Worm (Caenorhabditis elegans) whole organism, L4 larva: ENCODE results near the gene lect-2.
A peak's percentile ranks its signal among the peaks of the same experiment; 100 is the strongest.

Source experiments
- D1046.2 ChIP-seq: fragments of 200-800 bp; sonication (Bioruptor generic); IDR thresholded peaks from 2 replicates; pipeline ENCODE4 v1.3.6; 2022; ENCODE audit warnings: missing genetic modification characterization, missing compliant biosample characterization
- F10B5.3 ChIP-seq: sonication (generic microtip); optimal IDR thresholded peaks from 2 replicates; lab custom pipeline; 2016; ENCODE audit warnings: mild to moderate bottlenecking, missing genetic modification characterization, missing compliant biosample characterization
- T20F7.1 ChIP-seq: fragments of 200-800 bp; sonication (Bioruptor generic); optimal IDR thresholded peaks from 2 replicates; lab custom pipeline; 2018; ENCODE audit warnings: mild to moderate bottlenecking, missing genetic modification characterization, missing compliant biosample characterization
- Y48G9A.11 ChIP-seq: fragments of 200-800 bp; sonication (Bioruptor generic); IDR thresholded peaks from 2 replicates; pipeline ENCODE4 v1.3.6; 2022; ENCODE audit warnings: missing genetic modification reagents, missing genetic modification characterization, missing compliant biosample characterization
- Y75B8A.6 ChIP-seq: fragments of 200-800 bp; sonication (Bioruptor generic); IDR thresholded peaks from 2 replicates; pipeline ENCODE4 v1.3.6; 2022; ENCODE audit warnings: missing genetic modification reagents, missing genetic modification characterization, missing compliant biosample characterization
- ceh-20 ChIP-seq: fragments of 200-800 bp; sonication (Bioruptor generic); IDR thresholded peaks from 2 replicates; pipeline ENCODE4 v1.3.6; 2022; ENCODE audit warnings: missing genetic modification reagents, missing genetic modification characterization, missing compliant biosample characterization
- ceh-62 ChIP-seq: sonication (generic microtip); optimal IDR thresholded peaks from 2 replicates; lab custom pipeline; 2017; ENCODE audit warnings: missing biosample characterization, missing genetic modification characterization
- ctbp-1 ChIP-seq: fragments of 200-800 bp; sonication (Bioruptor generic); IDR thresholded peaks from 2 replicates; pipeline ENCODE4 v1.3.6; 2022; ENCODE audit warnings: missing genetic modification reagents, missing genetic modification characterization, missing compliant biosample characterization
- daf-12 ChIP-seq: fragments of 150-350 bp; optimal IDR thresholded peaks from 2 replicates; lab custom pipeline; 2014; ENCODE audit warnings: missing biosample characterization, missing genetic modification reagents, missing genetic modification characterization
- daf-16 ChIP-seq, 3 experiments: sonication (generic microtip); optimal IDR thresholded peaks; 2 replicates each; lab custom pipeline; 2016 to 2017; ENCODE audit warnings: missing genetic modification characterization in 3 of 3, missing genetic modification reagents in 3 of 3, mild to moderate bottlenecking in 2 of 3, missing compliant biosample characterization in 2 of 3, missing biosample characterization in 1 of 3, moderate library complexity in 1 of 3
- dmd-6 ChIP-seq: fragments of 200-800 bp; sonication (Bioruptor generic); IDR thresholded peaks from 2 replicates; pipeline ENCODE4 v1.3.6; 2022; ENCODE audit warnings: missing genetic modification reagents, missing genetic modification characterization, missing compliant biosample characterization
- dve-1 ChIP-seq: sonication (generic microtip); optimal IDR thresholded peaks from 2 replicates; lab custom pipeline; 2017; ENCODE audit warnings: antibody characterized with exemption, mild to moderate bottlenecking, missing genetic modification characterization, missing compliant biosample characterization; ENCODE audit not compliant: insufficient read depth
- egl-27 ChIP-seq: sonication (generic microtip); optimal IDR thresholded peaks from 3 replicates; lab custom pipeline; 2017; ENCODE audit warnings: missing biosample characterization, missing genetic modification reagents, missing genetic modification characterization
- fkh-10 ChIP-seq: fragments of 150-350 bp; optimal IDR thresholded peaks from 2 replicates; lab custom pipeline; 2014; ENCODE audit warnings: missing biosample characterization, missing genetic modification reagents, missing genetic modification characterization
- fos-1 ChIP-seq: fragments of 150-350 bp; optimal IDR thresholded peaks from 2 replicates; lab custom pipeline; 2014; ENCODE audit warnings: missing biosample characterization, missing genetic modification characterization
- hlh-11 ChIP-seq: fragments of 200-800 bp; sonication (Bioruptor generic); optimal IDR thresholded peaks from 2 replicates; lab custom pipeline; 2018; ENCODE audit warnings: mild to moderate bottlenecking, missing genetic modification characterization, missing compliant biosample characterization
- hlh-30 ChIP-seq: sonication (generic microtip); optimal IDR thresholded peaks from 2 replicates; lab custom pipeline; 2017; ENCODE audit warnings: antibody characterized with exemption, mild to moderate bottlenecking, missing genetic modification characterization, missing compliant biosample characterization; ENCODE audit not compliant: insufficient read depth
- hmg-1.1 ChIP-seq: fragments of 200-800 bp; sonication (Bioruptor generic); IDR thresholded peaks from 2 replicates; pipeline ENCODE4 v1.3.6; 2022; ENCODE audit warnings: missing genetic modification reagents, missing genetic modification characterization, missing compliant biosample characterization
- lin-1 ChIP-seq: fragments of 200-800 bp; sonication (Bioruptor generic); IDR thresholded peaks from 2 replicates; pipeline ENCODE4 v1.3.6; 2022; ENCODE audit warnings: missing genetic modification reagents, missing genetic modification characterization, missing compliant biosample characterization
- lir-3 ChIP-seq: sonication (generic microtip); optimal IDR thresholded peaks from 2 replicates; lab custom pipeline; 2016; ENCODE audit warnings: mild to moderate bottlenecking, missing genetic modification characterization, missing compliant biosample characterization
- madf-9 ChIP-seq: fragments of 200-800 bp; sonication (Bioruptor generic); conservative IDR thresholded peaks from 2 replicates; pipeline ENCODE4 v1.3.6; 2022; ENCODE audit warnings: missing genetic modification reagents, missing genetic modification characterization, missing compliant biosample characterization
- mdl-1 ChIP-seq, 2 experiments: fragments of 150-350 bp in 1 of 2; sonication (generic microtip) in 1 of 2; optimal IDR thresholded peaks; 2 replicates each; lab custom pipeline; 2014 to 2017; ENCODE audit warnings: missing biosample characterization in 2 of 2, missing genetic modification characterization in 2 of 2
- mxl-2 ChIP-seq: fragments of 200-800 bp; sonication (Bioruptor generic); conservative IDR thresholded peaks from 2 replicates; pipeline ENCODE4 v1.3.6; 2022; ENCODE audit warnings: missing genetic modification reagents, missing genetic modification characterization, missing compliant biosample characterization
- mxl-3 ChIP-seq: fragments of 200-800 bp; sonication (Bioruptor generic); optimal IDR thresholded peaks from 2 replicates; lab custom pipeline; 2018; ENCODE audit warnings: mild to moderate bottlenecking, missing genetic modification characterization, missing compliant biosample characterization
- nhr-11 ChIP-seq: fragments of 150-350 bp; optimal IDR thresholded peaks from 2 replicates; lab custom pipeline; 2014; ENCODE audit warnings: missing biosample characterization, missing genetic modification characterization
- nhr-28 ChIP-seq: fragments of 150-350 bp; optimal IDR thresholded peaks from 2 replicates; lab custom pipeline; 2014; ENCODE audit warnings: missing biosample characterization, missing genetic modification characterization
- nhr-41 ChIP-seq: fragments of 200-800 bp; sonication (Bioruptor generic); IDR thresholded peaks from 2 replicates; pipeline ENCODE4 v1.3.6; 2022; ENCODE audit warnings: missing genetic modification reagents, missing genetic modification characterization, missing compliant biosample characterization
- nhr-6 ChIP-seq: fragments of 150-350 bp; optimal IDR thresholded peaks from 2 replicates; lab custom pipeline; 2014; ENCODE audit warnings: missing biosample characterization, missing genetic modification characterization
- nhr-77 ChIP-seq: fragments of 150-350 bp; optimal IDR thresholded peaks from 2 replicates; lab custom pipeline; 2014; ENCODE audit warnings: missing biosample characterization, missing genetic modification characterization
- php-3 ChIP-seq: fragments of 200-800 bp; sonication (Bioruptor generic); IDR thresholded peaks from 2 replicates; pipeline ENCODE4 v1.3.6; 2022; ENCODE audit warnings: missing genetic modification reagents, missing genetic modification characterization, missing compliant biosample characterization
- pqm-1 ChIP-seq: sonication (generic microtip); optimal IDR thresholded peaks from 2 replicates; lab custom pipeline; 2017; ENCODE audit warnings: missing biosample characterization, missing genetic modification characterization
- sdz-12 ChIP-seq: fragments of 200-800 bp; sonication (Bioruptor generic); optimal IDR thresholded peaks from 2 replicates; lab custom pipeline; 2018; ENCODE audit warnings: mild to moderate bottlenecking, missing genetic modification characterization, missing compliant biosample characterization
- set-16 ChIP-seq: fragments of 200-800 bp; sonication (Bioruptor generic); IDR thresholded peaks from 2 replicates; pipeline ENCODE4 v1.3.6; 2022; ENCODE audit warnings: missing genetic modification reagents, missing genetic modification characterization, missing compliant biosample characterization
- skn-1 ChIP-seq: fragments of 150-350 bp; optimal IDR thresholded peaks from 2 replicates; lab custom pipeline; 2014; ENCODE audit warnings: missing biosample characterization, missing genetic modification characterization
- zag-1 ChIP-seq: fragments of 150-350 bp; optimal IDR thresholded peaks from 2 replicates; lab custom pipeline; 2014; ENCODE audit warnings: missing biosample characterization, missing genetic modification characterization
- zip-11 ChIP-seq: fragments of 200-800 bp; sonication (Bioruptor generic); IDR thresholded peaks from 2 replicates; pipeline ENCODE4 v1.3.6; 2022; ENCODE audit warnings: missing genetic modification characterization, missing compliant biosample characterization
- zip-2 ChIP-seq: fragments of 150-350 bp; optimal IDR thresholded peaks from 2 replicates; lab custom pipeline; 2014; ENCODE audit warnings: missing biosample characterization, missing genetic modification characterization
- ztf-11 ChIP-seq: fragments of 150-350 bp; optimal IDR thresholded peaks from 2 replicates; lab custom pipeline; 2014; ENCODE audit warnings: missing biosample characterization, missing genetic modification characterization

The lect-2 gene

DNA sequence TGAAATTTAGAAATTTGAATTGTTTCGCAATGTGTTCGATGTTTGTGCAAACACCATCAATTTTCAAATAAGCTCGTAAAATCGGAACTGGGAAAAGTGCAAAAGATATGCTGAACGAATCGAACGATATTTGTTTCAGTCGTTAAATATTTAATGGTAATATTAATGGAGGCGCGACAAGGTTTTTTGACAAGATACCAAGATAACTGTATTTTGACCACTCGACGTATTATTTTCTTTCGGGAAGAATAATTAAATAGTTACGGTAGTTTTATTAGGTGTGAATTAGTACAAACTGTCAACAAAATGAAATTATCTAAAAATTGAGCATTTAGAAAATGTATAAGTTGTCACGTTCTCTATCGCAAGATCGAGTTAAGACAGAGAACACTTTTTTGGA lies 13.8 kb downstream of the lect-2 start (continued):
- TF ChIP-seq T20F7.1 (GFP tag; lab: Kevin White, UChicago) (peak; percentile 41), D1046.2 (no peak), ztf-11 (tag; lab: Kevin White, UChicago) (no peak), hlh-11 (tag; lab: Kevin White, UChicago) (peak; percentile 21), hmg-1.1 (no peak), daf-16 (GFP tag; optimal IDR thresholded peaks at IDR 0.05; lab: Kevin White, UChicago) (no peak), daf-16 (tag; optimal IDR thresholded peaks at IDR 0.05; lab: Kevin White, UChicago) (peak; percentile 72), fkh-10 (GFP tag; lab: Kevin White, UChicago) (no peak), zag-1 (tag; lab: Kevin White, UChicago) (no peak), Y75B8A.6 (GFP tag; lab: Robert Waterston, UW) (no peak), zip-2 (tag; lab: Kevin White, UChicago) (no peak), nhr-11 (tag; lab: Kevin White, UChicago) (no peak), zip-11 (GFP tag; lab: Robert Waterston, UW) (no peak), Y48G9A.11 (GFP tag; lab: Robert Waterston, UW) (no peak), lir-3 (tag; lab: Kevin White, UChicago) (no peak), nhr-6 (tag; lab: Kevin White, UChicago) (no peak), F10B5.3 (tag; lab: Kevin White, UChicago) (no peak), set-16 (GFP tag; lab: Robert Waterston, UW) (no peak), ceh-62 (tag; lab: Kevin White, UChicago) (no peak), mxl-2 (GFP tag; lab: Robert Waterston, UW) (no peak), ceh-20 (GFP tag; lab: Robert Waterston, UW) (peak; percentile 22; the same call in 1 of the 2 replicates), skn-1 (tag; lab: Kevin White, UChicago) (no peak), mxl-3 (GFP tag; lab: Kevin White, UChicago) (no peak), daf-12 (tag; lab: Kevin White, UChicago) (no peak)

DNA sequence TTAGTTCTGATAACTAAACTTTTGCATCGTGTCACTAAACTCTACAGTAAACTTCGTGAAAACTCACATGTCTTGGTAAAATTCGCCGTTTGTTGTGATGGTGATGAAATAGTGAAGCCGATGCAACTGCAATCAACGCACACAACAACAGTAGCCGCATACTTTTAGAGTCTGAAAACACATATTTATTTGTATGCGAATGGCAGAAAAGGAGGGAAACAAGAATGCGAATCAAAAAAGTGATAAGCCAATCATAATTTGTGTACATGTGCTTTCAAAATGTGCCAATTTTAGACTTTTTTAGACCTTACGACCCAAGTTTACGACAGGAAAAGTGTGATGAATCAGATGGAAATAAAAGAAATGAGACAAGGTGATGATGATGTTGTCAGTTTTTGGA lies 14.8 kb downstream of the lect-2 start, which contains the start of gene K05F1.10:
TSS of gene K05F1.10 (minus strand) at position 171 of the 400 bp plus-strand sequence.
- TF ChIP-seq egl-27 (tag; lab: Kevin White, UChicago) (no peak), fos-1 (no peak), mdl-1 (tag; optimal IDR thresholded peaks at IDR 0.05; lab: Kevin White, UChicago) (peak in 1 of 2 experiments; percentile 3), hlh-11 (tag; lab: Kevin White, UChicago) (peak; percentile 38), set-16 (GFP tag; lab: Robert Waterston, UW) (no peak), daf-16 (GFP tag; optimal IDR thresholded peaks at IDR 0.05; lab: Kevin White, UChicago) (no peak), daf-16 (tag; optimal IDR thresholded peaks at IDR 0.05; lab: Kevin White, UChicago) (peak; percentile 88), sdz-12 (GFP tag; lab: Kevin White, UChicago) (no peak), pqm-1 (peak; percentile 19), dve-1 (tag; lab: Kevin White, UChicago) (peak; percentile 4), dmd-6 (GFP tag; lab: Robert Waterston, UW) (peak; percentile 46), hlh-30 (peak; percentile 45), ctbp-1 (no peak), php-3 (GFP tag; lab: Robert Waterston, UW) (peak; percentile 46; the same call in 1 of the 2 replicates), madf-9 (GFP tag; lab: Robert Waterston, UW) (no peak), D1046.2 (no peak), nhr-28 (peak; percentile 23)

DNA sequence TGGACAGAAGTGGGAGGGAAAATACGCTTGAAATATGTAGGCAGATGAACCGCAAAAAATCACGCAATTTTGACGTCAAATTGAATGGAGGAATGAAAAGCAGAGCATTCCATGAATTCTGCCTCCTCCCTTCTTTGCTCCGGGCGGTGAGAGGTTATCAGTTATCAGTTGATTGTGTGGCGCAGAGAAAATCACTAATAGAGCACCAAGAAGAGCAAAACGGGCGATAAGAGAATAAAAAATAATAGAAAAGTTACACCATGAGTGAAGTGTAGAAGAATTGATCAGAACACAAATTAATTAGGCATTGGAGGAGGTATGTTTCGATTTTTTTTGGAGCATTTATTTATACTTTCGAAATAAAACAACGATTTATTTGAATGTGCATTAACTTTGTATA lies 16.0 kb downstream of the lect-2 start:
- peak; percentile 64 for TF ChIP-seq hlh-11 (tag; lab: Kevin White, UChicago)
- TF ChIP-seq lin-1 (GFP tag; lab: Robert Waterston, UW): 0 out of 2 replicates have a peak, but pooled peaks have one; percentile 26
- peak; percentile 92 for TF ChIP-seq pqm-1
- peak; percentile 28 for TF ChIP-seq dve-1 (tag; lab: Kevin White, UChicago)
- TF ChIP-seq daf-16 (GFP tag; optimal IDR thresholded peaks at IDR 0.05; lab: Kevin White, UChicago): no peak
- peak; percentile 38 for TF ChIP-seq daf-16 (tag; optimal IDR thresholded peaks at IDR 0.05; lab: Kevin White, UChicago)
- peak; percentile 89 for TF ChIP-seq dmd-6 (GFP tag; lab: Robert Waterston, UW)
- peak; percentile 52 for TF ChIP-seq nhr-77 (tag; lab: Kevin White, UChicago)
- TF ChIP-seq nhr-28: peak; percentile 90
- TF ChIP-seq Y75B8A.6 (GFP tag; lab: Robert Waterston, UW): no peak
- no peak for TF ChIP-seq sdz-12 (GFP tag; lab: Kevin White, UChicago)
- peak; percentile 60; the same call in 1 of the 2 replicates for TF ChIP-seq nhr-41 (GFP tag; lab: Robert Waterston, UW)
